Fruit fly (Drosophila melanogaster) whole organism, embryonic: ENCODE data around the gene Ptpmeg2.
A peak's percentile ranks its signal among the peaks of the same experiment; 100 is the strongest.

Experiments
- CG18599 ChIP-seq: fragments of 200-800 bp; sonication (Bioruptor generic); optimal IDR thresholded peaks from 3 replicates; lab custom pipeline; 2017; ENCODE audit warnings: missing biosample characterization, missing genetic modification characterization, mild to moderate bottlenecking, moderate library complexity, missing genetic modification reagents
- CG4282 ChIP-seq: fragments of 200-800 bp; sonication (Bioruptor generic); optimal IDR thresholded peaks from 2 replicates; lab custom pipeline; 2016; ENCODE audit warnings: missing biosample characterization, missing genetic modification characterization
- Hey ChIP-seq: fragments of 200-800 bp; sonication (Bioruptor generic); optimal IDR thresholded peaks from 3 replicates; lab custom pipeline; 2018; ENCODE audit warnings: missing biosample characterization, mild to moderate bottlenecking, missing genetic modification characterization
- exex ChIP-seq: fragments of 200-800 bp; sonication (Bioruptor generic); optimal IDR thresholded peaks from 4 replicates; lab custom pipeline; 2018; ENCODE audit warnings: missing biosample characterization, mild to moderate bottlenecking, missing genetic modification characterization, moderate library complexity
- nau ChIP-seq: fragments of 200-800 bp; sonication (Bioruptor generic); optimal IDR thresholded peaks from 3 replicates; lab custom pipeline; 2017; ENCODE audit warnings: missing biosample characterization, mild to moderate bottlenecking, missing genetic modification characterization, missing genetic modification reagents

dm6 chrX:9640690-9641149 is 18.2 kb downstream of the Ptpmeg2 start:
- peak; percentile 93 for TF ChIP-seq exex
- TF ChIP-seq CG18599 (GFP tag; lab: Kevin White, UChicago), result peak; percentile 99
- TF ChIP-seq nau (GFP tag; lab: Kevin White, UChicago), result peak; percentile 97
- peak; percentile 91 for TF ChIP-seq CG4282 (GFP tag; lab: Kevin White, UChicago)
- peak; percentile 89 for TF ChIP-seq Hey (tag; lab: Kevin White, UChicago)
